Worm (Caenorhabditis elegans) whole organism, late embryonic: ENCODE data around the gene T20G5.9.

Experiments
- C08G9.2 ChIP-seq: sonication (generic microtip); optimal IDR thresholded peaks from 2 replicates; lab custom pipeline; 2016; ENCODE audit warnings: mild to moderate bottlenecking, missing genetic modification characterization, moderate library complexity, missing compliant biosample characterization
- F13H6.1 ChIP-seq: sonication (generic microtip); optimal IDR thresholded peaks from 2 replicates; lab custom pipeline; 2016; ENCODE audit warnings: missing genetic modification characterization, missing compliant biosample characterization
- K02D7.2 ChIP-seq: sonication (generic microtip); optimal IDR thresholded peaks from 2 replicates; lab custom pipeline; 2017; ENCODE audit warnings: mild to moderate bottlenecking, missing genetic modification characterization, missing compliant biosample characterization
- T23F11.4 ChIP-seq: fragments of 200-800 bp; sonication (Bioruptor generic); optimal IDR thresholded peaks from 2 replicates; lab custom pipeline; 2018; ENCODE audit warnings: mild to moderate bottlenecking, missing genetic modification characterization, missing compliant biosample characterization
- ahr-1 ChIP-seq: sonication (generic microtip); optimal IDR thresholded peaks from 2 replicates; lab custom pipeline; 2016; ENCODE audit warnings: missing genetic modification characterization, missing compliant biosample characterization
- ceh-14 ChIP-seq: sonication (generic microtip); optimal IDR thresholded peaks from 2 replicates; lab custom pipeline; 2016; ENCODE audit warnings: missing genotype, missing genetic modification characterization, missing compliant biosample characterization
- ceh-22 ChIP-seq: sonication (generic microtip); optimal IDR thresholded peaks from 2 replicates; lab custom pipeline; 2017; ENCODE audit warnings: missing biosample characterization, missing genetic modification characterization
- ceh-24 ChIP-seq: sonication (generic microtip); optimal IDR thresholded peaks from 2 replicates; lab custom pipeline; 2016; ENCODE audit warnings: mild to moderate bottlenecking, missing genetic modification characterization, missing compliant biosample characterization
- ceh-30 ChIP-seq: fragments of 150-350 bp; optimal IDR thresholded peaks from 2 replicates; lab custom pipeline; 2014; ENCODE audit warnings: missing biosample characterization, missing genetic modification characterization
- ceh-31 ChIP-seq: sonication (generic microtip); optimal IDR thresholded peaks from 2 replicates; lab custom pipeline; 2016; ENCODE audit warnings: missing genetic modification characterization, missing compliant biosample characterization
- ceh-34 ChIP-seq: sonication (generic microtip); optimal IDR thresholded peaks from 2 replicates; lab custom pipeline; 2016; ENCODE audit warnings: mild to moderate bottlenecking, missing genetic modification characterization, missing compliant biosample characterization
- ceh-9 ChIP-seq: sonication (generic microtip); optimal IDR thresholded peaks from 2 replicates; lab custom pipeline; 2016; ENCODE audit warnings: mild to moderate bottlenecking, missing genetic modification characterization, inconsistent platforms, missing compliant biosample characterization
- che-1 ChIP-seq: sonication (generic microtip); optimal IDR thresholded peaks from 2 replicates; lab custom pipeline; 2016; ENCODE audit warnings: mild to moderate bottlenecking, missing genetic modification characterization, missing compliant biosample characterization
- dmd-4 ChIP-seq: sonication (generic microtip); optimal IDR thresholded peaks from 2 replicates; lab custom pipeline; 2016; ENCODE audit warnings: borderline replicate concordance, missing genetic modification characterization, missing compliant biosample characterization
- elt-4 ChIP-seq: sonication (generic microtip); optimal IDR thresholded peaks from 2 replicates; lab custom pipeline; 2016; ENCODE audit warnings: missing genetic modification characterization, missing compliant biosample characterization
- ets-4 ChIP-seq: sonication (generic microtip); optimal IDR thresholded peaks from 2 replicates; lab custom pipeline; 2016; ENCODE audit warnings: missing genetic modification characterization, missing compliant biosample characterization
- fkh-10 ChIP-seq: fragments of 150-350 bp; optimal IDR thresholded peaks from 2 replicates; lab custom pipeline; 2014; ENCODE audit warnings: missing biosample characterization, missing genetic modification reagents, missing genetic modification characterization
- gmeb-2 ChIP-seq: sonication (generic microtip); optimal IDR thresholded peaks from 2 replicates; lab custom pipeline; 2016; ENCODE audit warnings: missing genetic modification characterization, inconsistent platforms, missing compliant biosample characterization
- hlh-13 ChIP-seq: fragments of 200-800 bp; sonication (Bioruptor generic); optimal IDR thresholded peaks from 2 replicates; lab custom pipeline; 2018; ENCODE audit warnings: mild to moderate bottlenecking, missing genetic modification characterization, missing compliant biosample characterization
- hlh-15 ChIP-seq: sonication (generic microtip); optimal IDR thresholded peaks from 2 replicates; lab custom pipeline; 2016; ENCODE audit warnings: missing genetic modification characterization, missing compliant biosample characterization
- hlh-6 ChIP-seq: sonication (generic microtip); optimal IDR thresholded peaks from 2 replicates; lab custom pipeline; 2016; ENCODE audit warnings: missing genotype, missing genetic modification characterization, missing compliant biosample characterization
- hlh-8 ChIP-seq: sonication (generic microtip); optimal IDR thresholded peaks from 2 replicates; lab custom pipeline; 2016; ENCODE audit warnings: missing genotype, missing genetic modification characterization, missing compliant biosample characterization
- lin-11 ChIP-seq: fragments of 200-800 bp; sonication (Bioruptor generic); optimal IDR thresholded peaks from 2 replicates; lab custom pipeline; 2018; ENCODE audit warnings: mild to moderate bottlenecking, missing genetic modification characterization, missing compliant biosample characterization
- madf-2 ChIP-seq: sonication (generic microtip); optimal IDR thresholded peaks from 2 replicates; lab custom pipeline; 2017; ENCODE audit warnings: missing genetic modification characterization, missing compliant biosample characterization
- mec-3 ChIP-seq: sonication (generic microtip); optimal IDR thresholded peaks from 2 replicates; lab custom pipeline; 2016; ENCODE audit warnings: borderline replicate concordance, missing genetic modification characterization, missing compliant biosample characterization
- nfya-1 ChIP-seq: sonication (generic microtip); optimal IDR thresholded peaks from 2 replicates; lab custom pipeline; 2017; ENCODE audit warnings: missing genetic modification characterization, mild to moderate bottlenecking, missing compliant biosample characterization, antibody characterized with exemption, moderate library complexity
- nhr-232 ChIP-seq: sonication (generic microtip); optimal IDR thresholded peaks from 2 replicates; lab custom pipeline; 2016; ENCODE audit warnings: missing genetic modification characterization, missing compliant biosample characterization
- odd-2 ChIP-seq: sonication (generic microtip); optimal IDR thresholded peaks from 2 replicates; lab custom pipeline; 2017; ENCODE audit warnings: antibody characterized with exemption, mild to moderate bottlenecking, missing genetic modification characterization, missing compliant biosample characterization
- pag-3 ChIP-seq: sonication (generic microtip); optimal IDR thresholded peaks from 2 replicates; lab custom pipeline; 2016; ENCODE audit warnings: missing compliant biosample characterization, missing genetic modification characterization, borderline replicate concordance
- pat-9 ChIP-seq: fragments of 200-800 bp; sonication (Bioruptor generic); optimal IDR thresholded peaks from 2 replicates; lab custom pipeline; 2018; ENCODE audit warnings: mild to moderate bottlenecking, missing genetic modification characterization, moderate library complexity, missing compliant biosample characterization
- pax-1 ChIP-seq: fragments of 150-350 bp; optimal IDR thresholded peaks from 2 replicates; lab custom pipeline; 2014; ENCODE audit warnings: missing biosample characterization, missing genetic modification characterization
- pha-4 ChIP-seq: fragments of 150-350 bp; optimal IDR thresholded peaks from 2 replicates; lab custom pipeline; 2018; ENCODE audit warnings: missing biosample characterization, missing genetic modification reagents, missing genetic modification characterization
- pqm-1 ChIP-seq: sonication (generic microtip); optimal IDR thresholded peaks from 2 replicates; lab custom pipeline; 2016; ENCODE audit warnings: missing genetic modification characterization, missing compliant biosample characterization
- sdc-2 ChIP-seq: sonication (generic microtip); optimal IDR thresholded peaks from 2 replicates; lab custom pipeline; 2016; ENCODE audit warnings: missing genotype, missing genetic modification characterization, missing compliant biosample characterization
- syd-9 ChIP-seq: sonication (generic microtip); optimal IDR thresholded peaks from 2 replicates; lab custom pipeline; 2016; ENCODE audit warnings: mild to moderate bottlenecking, missing genetic modification characterization, moderate library complexity, missing compliant biosample characterization
- unc-3 ChIP-seq, 2 experiments: fragments of 200-800 bp in 1 of 2; sonication (Bioruptor generic) in 1 of 2; sonication (generic microtip) in 1 of 2; conservative IDR thresholded peaks in 1 of 2; optimal IDR thresholded peaks in 1 of 2; 2 replicates each; pipeline versions ENCODE4 v1.3.6 to Lab custom; 2016 to 2022; ENCODE audit warnings: missing compliant biosample characterization in 2 of 2, missing genetic modification characterization in 2 of 2, missing genetic modification reagents in 1 of 2
- unc-42 ChIP-seq: sonication (generic microtip); optimal IDR thresholded peaks from 2 replicates; lab custom pipeline; 2016; ENCODE audit warnings: missing genotype, missing genetic modification characterization, missing compliant biosample characterization
- zip-5 ChIP-seq: sonication (generic microtip); optimal IDR thresholded peaks from 2 replicates; lab custom pipeline; 2016; ENCODE audit warnings: missing genetic modification characterization, missing compliant biosample characterization

The T20G5.9 gene

DNA sequence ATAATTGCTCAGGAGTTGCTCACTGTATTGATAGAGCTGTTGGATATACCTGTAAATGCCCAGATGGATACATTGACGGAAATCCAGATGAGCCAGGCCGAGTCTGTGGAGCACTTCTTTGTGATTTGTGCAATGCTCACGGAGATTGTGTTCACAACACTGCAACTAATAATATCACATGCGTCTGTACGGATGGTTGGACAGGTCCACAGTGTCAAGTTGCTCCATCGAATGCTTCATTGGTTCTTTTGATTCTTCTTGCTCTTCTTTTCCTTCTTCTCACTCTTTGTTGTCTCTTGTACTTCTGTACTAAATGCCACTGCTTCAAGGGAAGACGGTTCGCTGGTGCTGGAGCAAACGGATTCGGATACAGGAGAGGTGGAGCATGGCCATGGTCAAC, 27.8 kb upstream of the T20G5.9 start:
- TF ChIP-seq hlh-13 (GFP tag; lab: Kevin White, UChicago), result no peak
- TF ChIP-seq nhr-232 (tag; lab: Kevin White, UChicago), result no peak
- no peak for TF ChIP-seq ceh-30 (tag; lab: Kevin White, UChicago)
- TF ChIP-seq madf-2 (tag; lab: Kevin White, UChicago), result no peak
- TF ChIP-seq ceh-9, result no peak
- no peak for TF ChIP-seq ceh-24
- no peak for TF ChIP-seq ceh-22 (tag; lab: Kevin White, UChicago)
- TF ChIP-seq pax-1, result no peak
- no peak for TF ChIP-seq pag-3
- TF ChIP-seq che-1 (tag; lab: Kevin White, UChicago), result no peak

DNA sequence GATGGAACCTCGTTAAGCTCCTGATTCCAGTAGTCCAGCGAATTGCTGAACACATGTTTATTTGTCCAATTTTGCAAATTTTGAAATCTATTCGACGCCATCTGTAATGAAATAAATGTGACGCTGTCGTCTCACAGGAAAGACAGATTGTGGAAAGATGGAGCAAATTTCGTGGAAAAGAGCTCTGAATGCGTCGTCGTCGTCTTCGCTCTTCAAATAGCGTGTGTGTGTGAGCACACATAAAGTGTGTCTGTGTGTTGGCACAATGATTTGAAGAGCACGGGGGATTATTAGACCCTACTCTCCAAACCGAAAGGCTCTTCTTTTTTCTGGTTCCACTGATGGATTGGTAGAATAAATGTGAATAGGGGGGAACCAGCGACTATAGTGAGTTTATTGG, 23.5 kb upstream of the T20G5.9 start, which contains the start of gene unc-47:
unc-47 (minus strand) TSS at position 101 of the 400 bp plus-strand sequence.
- no peak for TF ChIP-seq dmd-4 (tag; lab: Kevin White, UChicago)
- no peak for TF ChIP-seq ahr-1 (tag; lab: Kevin White, UChicago)
- TF ChIP-seq C08G9.2 (tag; lab: Kevin White, UChicago), result no peak

ce11 chrIII:10187840-10188239, 21.8 kb upstream of the T20G5.9 start:
- TF ChIP-seq odd-2, result no peak
- peak; percentile 68 for TF ChIP-seq unc-42

ce11 chrIII:10188912-10189311, 20.7 kb upstream of the T20G5.9 start, which contains the start of gene epac-1:
epac-1 (plus strand) TSS chrIII:10189212.
- TF ChIP-seq hlh-15 (tag; lab: Kevin White, UChicago), result no peak
- no peak for TF ChIP-seq unc-3 (GFP tag; conservative IDR thresholded peaks at IDR 0.05; lab: Robert Waterston, UW)
- no peak for TF ChIP-seq unc-3 (tag; optimal IDR thresholded peaks at IDR 0.05; lab: Kevin White, UChicago)
- TF ChIP-seq nhr-232 (tag; lab: Kevin White, UChicago), result no peak
- TF ChIP-seq mec-3, result no peak
- no peak for TF ChIP-seq pha-4 (tag; lab: Kevin White, UChicago)
- no peak for TF ChIP-seq ceh-30 (tag; lab: Kevin White, UChicago)
- TF ChIP-seq ahr-1 (tag; lab: Kevin White, UChicago), result no peak
- no peak for TF ChIP-seq dmd-4 (tag; lab: Kevin White, UChicago)
- TF ChIP-seq ceh-31 (tag; lab: Kevin White, UChicago), result no peak
- TF ChIP-seq ceh-14, result no peak

DNA sequence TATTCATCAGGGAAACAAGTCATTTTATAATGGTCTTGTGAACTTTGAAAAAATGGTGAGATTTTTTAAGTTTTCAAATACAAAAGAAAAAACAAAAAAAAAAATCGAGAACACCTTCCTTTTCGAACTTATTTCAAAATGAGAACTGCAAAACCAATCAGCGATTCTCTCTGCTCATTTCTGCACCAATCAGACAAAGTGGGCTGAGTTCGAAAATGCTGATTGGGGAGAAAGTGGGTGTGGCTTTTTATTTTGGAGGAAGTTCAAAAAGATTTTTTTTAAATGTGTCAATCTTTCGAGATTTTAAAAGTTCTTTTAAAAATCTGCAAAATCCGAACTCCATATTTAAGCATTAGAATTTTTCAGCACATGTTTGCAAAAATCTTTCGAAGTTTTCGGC, 15.1 kb upstream of the T20G5.9 start:
- no peak for TF ChIP-seq syd-9 (tag; lab: Kevin White, UChicago)
- TF ChIP-seq elt-4 (tag; lab: Kevin White, UChicago), result no peak
- TF ChIP-seq nfya-1 (tag; lab: Kevin White, UChicago), result peak; percentile 48
- no peak for TF ChIP-seq ceh-34
- no peak for TF ChIP-seq lin-11 (tag; lab: Kevin White, UChicago)
- TF ChIP-seq hlh-6 (tag; lab: Kevin White, UChicago), result no peak
- TF ChIP-seq gmeb-2 (tag; lab: Kevin White, UChicago), result no peak

DNA sequence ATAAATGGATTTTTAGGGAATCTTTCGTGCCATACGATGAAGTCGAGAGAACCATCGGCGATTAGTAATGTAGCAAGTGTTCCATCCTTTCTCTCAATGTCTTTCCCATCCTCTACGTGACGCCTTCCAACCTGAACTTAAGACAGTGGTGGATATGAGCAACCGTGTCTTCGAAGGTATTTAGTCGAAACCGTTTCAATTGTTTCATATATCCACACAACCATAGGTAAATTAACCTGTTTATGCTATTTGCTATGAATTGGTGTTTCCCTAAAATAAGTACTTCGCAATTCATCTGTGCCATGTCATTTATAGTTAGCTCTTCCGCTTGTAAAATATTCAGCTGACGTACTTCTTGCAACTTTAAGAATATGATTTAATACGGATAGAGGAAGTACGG, 13.7 kb upstream of the T20G5.9 start:
- TF ChIP-seq hlh-8 (tag; lab: Kevin White, UChicago), result no peak
- no peak for TF ChIP-seq pax-1
- TF ChIP-seq pat-9 (tag; lab: Kevin White, UChicago), result no peak
- no peak for TF ChIP-seq unc-3 (GFP tag; conservative IDR thresholded peaks at IDR 0.05; lab: Robert Waterston, UW)
- TF ChIP-seq unc-3 (tag; optimal IDR thresholded peaks at IDR 0.05; lab: Kevin White, UChicago), result no peak
- TF ChIP-seq ceh-9, result no peak
- no peak for TF ChIP-seq pqm-1 (tag; lab: Kevin White, UChicago)
- TF ChIP-seq ets-4 (tag; lab: Kevin White, UChicago), result no peak
- TF ChIP-seq F13H6.1 (tag; lab: Kevin White, UChicago), result no peak
- TF ChIP-seq unc-42, result no peak
- TF ChIP-seq mec-3, result no peak
- no peak for TF ChIP-seq zip-5 (tag; lab: Kevin White, UChicago)
- TF ChIP-seq elt-4 (tag; lab: Kevin White, UChicago), result no peak
- TF ChIP-seq sdc-2 (tag; lab: Kevin White, UChicago), result no peak
- TF ChIP-seq pag-3, result no peak
- TF ChIP-seq ceh-14, result no peak
- TF ChIP-seq T23F11.4 (GFP tag; lab: Kevin White, UChicago), result no peak
- no peak for TF ChIP-seq K02D7.2 (tag; lab: Kevin White, UChicago)
- no peak for TF ChIP-seq fkh-10 (GFP tag; lab: Kevin White, UChicago)
- TF ChIP-seq, all 69 proteins: peak for 0
